Fruit fly (Drosophila melanogaster) whole organism, pupa: ENCODE measurements around the gene CG16965.

Source experiments
- CG10348 ChIP-seq: fragments of 200-800 bp; sonication (Bioruptor generic); IDR thresholded peaks from 2 replicates; pipeline ENCODE4 v1.3.6; 2022; ENCODE audit warnings: missing biosample characterization, missing genetic modification characterization
- CG12605 ChIP-seq: fragments of 200-800 bp; sonication (Bioruptor generic); IDR thresholded peaks from 2 replicates; pipeline ENCODE4 v1.3.6; 2022; ENCODE audit warnings: missing biosample characterization, missing genetic modification characterization
- CG13204 ChIP-seq: fragments of 200-800 bp; sonication (Bioruptor generic); optimal IDR thresholded peaks from 2 replicates; lab custom pipeline; 2018; ENCODE audit warnings: missing biosample characterization, mild to moderate bottlenecking, missing genetic modification characterization, moderate library complexity
- CG14655 ChIP-seq: fragments of 200-800 bp; sonication (Bioruptor generic); optimal IDR thresholded peaks from 3 replicates; lab custom pipeline; 2017; ENCODE audit warnings: mild to moderate bottlenecking, missing biosample characterization, missing genetic modification reagents, missing genetic modification characterization
- CG15710 ChIP-seq: fragments of 200-800 bp; sonication (Bioruptor generic); optimal IDR thresholded peaks from 2 replicates; lab custom pipeline; 2018; ENCODE audit warnings: missing biosample characterization, mild to moderate bottlenecking, missing genetic modification characterization, moderate library complexity
- CG17806 ChIP-seq: fragments of 200-800 bp; sonication (Bioruptor generic); optimal IDR thresholded peaks from 2 replicates; lab custom pipeline; 2018; ENCODE audit warnings: missing biosample characterization, mild to moderate bottlenecking, missing genetic modification characterization, moderate library complexity
- CG32121 ChIP-seq: fragments of 200-800 bp; sonication (Bioruptor generic); IDR thresholded peaks from 2 replicates; pipeline ENCODE4 v1.3.6; 2022; ENCODE audit warnings: missing biosample characterization, missing genetic modification characterization
- CG34367 ChIP-seq: fragments of 200-800 bp; sonication (Bioruptor generic); optimal IDR thresholded peaks from 2 replicates; lab custom pipeline; 2018; ENCODE audit warnings: missing biosample characterization, mild to moderate bottlenecking, missing genetic modification characterization
- CG4496 ChIP-seq: fragments of 200-800 bp; sonication (Bioruptor generic); IDR thresholded peaks from 3 replicates; pipeline ENCODE4 v1.3.6; 2022; ENCODE audit warnings: missing biosample characterization, missing genetic modification characterization
- CG8159 ChIP-seq: fragments of 200-800 bp; sonication (Bioruptor generic); optimal IDR thresholded peaks from 3 replicates; lab custom pipeline; 2018; ENCODE audit warnings: missing biosample characterization, mild to moderate bottlenecking, missing genetic modification characterization, moderate library complexity
- CG8301 ChIP-seq: fragments of 200-800 bp; sonication (Bioruptor generic); optimal IDR thresholded peaks from 2 replicates; lab custom pipeline; 2018; ENCODE audit warnings: missing biosample characterization, mild to moderate bottlenecking, missing genetic modification characterization
- CG9948 ChIP-seq: fragments of 200-800 bp; sonication (Bioruptor generic); optimal IDR thresholded peaks from 2 replicates; lab custom pipeline; 2018; ENCODE audit warnings: missing biosample characterization, mild to moderate bottlenecking, missing genetic modification characterization, moderate library complexity
- D1 ChIP-seq: fragments of 200-800 bp; sonication (Bioruptor generic); optimal IDR thresholded peaks from 2 replicates; lab custom pipeline; 2018; ENCODE audit warnings: missing biosample characterization, mild to moderate bottlenecking, missing genetic modification characterization, moderate library complexity
- EcR ChIP-seq: fragments of 200-800 bp; sonication (Bioruptor generic); optimal IDR thresholded peaks from 3 replicates; lab custom pipeline; 2019; ENCODE audit warnings: missing biosample characterization, missing genetic modification characterization, mild to moderate bottlenecking, moderate library complexity, missing genetic modification reagents
- Ets98B ChIP-seq: fragments of 200-800 bp; sonication (Bioruptor generic); IDR thresholded peaks from 2 replicates; pipeline ENCODE4 v1.3.6; 2022; ENCODE audit warnings: missing biosample characterization, missing genetic modification characterization
- Pif1A ChIP-seq: fragments of 200-800 bp; sonication (Bioruptor generic); optimal IDR thresholded peaks from 3 replicates; lab custom pipeline; 2016; ENCODE audit warnings: missing biosample characterization, missing genetic modification characterization
- Pif1B ChIP-seq: fragments of 200-800 bp; sonication (Bioruptor generic); optimal IDR thresholded peaks from 3 replicates; lab custom pipeline; 2016; ENCODE audit warnings: missing biosample characterization, missing genetic modification characterization
- Snoo ChIP-seq: fragments of 200-800 bp; sonication (Bioruptor generic); optimal IDR thresholded peaks from 3 replicates; lab custom pipeline; 2017; ENCODE audit warnings: missing biosample characterization, mild to moderate bottlenecking, missing genetic modification characterization, inconsistent platforms
- fd96Ca ChIP-seq: fragments of 200-800 bp; sonication (Bioruptor generic); IDR thresholded peaks from 3 replicates; pipeline ENCODE4 v1.3.6; 2022; ENCODE audit warnings: missing biosample characterization, missing genetic modification characterization
- gl ChIP-seq: fragments of 200-800 bp; sonication (Bioruptor generic); optimal IDR thresholded peaks from 2 replicates; lab custom pipeline; 2018; ENCODE audit warnings: missing biosample characterization, mild to moderate bottlenecking, missing genetic modification characterization
- rn ChIP-seq: fragments of 200-800 bp; sonication (Bioruptor generic); IDR thresholded peaks from 2 replicates; pipeline ENCODE4 v1.3.6; 2022; ENCODE audit warnings: missing biosample characterization, missing genetic modification characterization

CG16965 gene

DNA sequence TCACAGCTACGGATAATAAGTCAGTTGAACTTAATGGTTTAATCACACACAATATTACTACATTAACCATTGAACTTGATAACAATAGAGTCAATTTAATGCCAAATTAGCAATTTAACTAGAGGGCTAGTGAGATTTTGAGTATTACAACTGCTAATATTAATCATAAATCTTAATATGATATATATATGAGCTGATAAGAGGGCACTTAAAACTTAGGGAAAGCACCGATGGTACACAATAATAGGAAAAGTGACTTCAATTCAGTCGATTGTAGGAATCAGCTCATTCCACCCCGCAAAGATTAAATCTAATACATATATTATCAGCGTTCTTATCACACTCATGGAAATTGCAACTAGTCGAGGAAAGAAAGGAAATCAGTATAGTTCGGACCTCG, at the start of gene CG16965:
Gene CG16965, plus strand, starts transcription at position 382 of the 400 bp plus-strand sequence.
- TF ChIP-seq CG8159 (tag; lab: Kevin White, UChicago) (no peak), gl (tag; lab: Kevin White, UChicago) (no peak), CG8301 (tag; lab: Kevin White, UChicago) (no peak), CG13204 (GFP tag; lab: Kevin White, UChicago) (no peak), Pif1B (GFP tag; lab: Kevin White, UChicago) (no peak), CG9948 (no peak), D1 (tag; lab: Kevin White, UChicago) (no peak), CG15710 (tag; lab: Kevin White, UChicago) (no peak)

DNA sequence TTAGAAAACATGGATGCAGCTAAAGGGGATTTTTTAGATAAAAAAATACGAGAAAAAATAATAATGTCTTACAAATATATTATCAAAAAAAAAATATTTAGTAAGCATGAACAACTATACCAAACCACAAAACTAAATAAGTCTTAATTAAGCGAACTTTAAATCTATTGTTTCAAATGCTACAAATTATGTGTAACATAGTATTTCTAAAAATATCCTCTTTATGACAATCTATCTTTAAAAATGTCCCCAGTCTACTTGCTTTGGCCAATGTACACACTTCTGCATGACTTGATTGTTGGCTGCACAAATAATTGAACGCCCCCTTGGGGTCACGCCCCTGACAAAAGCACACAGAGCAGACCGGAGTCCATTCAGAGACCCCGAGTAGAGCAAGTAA, 49.8 kb upstream of the CG16965 start:
- no peak for TF ChIP-seq Pif1A (GFP tag; lab: Kevin White, UChicago)
- TF ChIP-seq rn (GFP tag; lab: Robert Waterston, UW): peak; percentile 10; the same call in 1 of the 2 replicates
- no peak for TF ChIP-seq CG10348 (GFP tag; lab: Robert Waterston, UW)
- TF ChIP-seq Snoo (tag; lab: Kevin White, UChicago): no peak
- no peak for TF ChIP-seq CG9948
- TF ChIP-seq CG13204 (GFP tag; lab: Kevin White, UChicago): no peak
- TF ChIP-seq CG12605 (GFP tag; lab: Robert Waterston, UW): no peak
- TF ChIP-seq gl (tag; lab: Kevin White, UChicago): no peak
- no peak for TF ChIP-seq CG32121
- TF ChIP-seq CG14655: peak; percentile 5
- TF ChIP-seq CG8159 (tag; lab: Kevin White, UChicago): no peak

DNA sequence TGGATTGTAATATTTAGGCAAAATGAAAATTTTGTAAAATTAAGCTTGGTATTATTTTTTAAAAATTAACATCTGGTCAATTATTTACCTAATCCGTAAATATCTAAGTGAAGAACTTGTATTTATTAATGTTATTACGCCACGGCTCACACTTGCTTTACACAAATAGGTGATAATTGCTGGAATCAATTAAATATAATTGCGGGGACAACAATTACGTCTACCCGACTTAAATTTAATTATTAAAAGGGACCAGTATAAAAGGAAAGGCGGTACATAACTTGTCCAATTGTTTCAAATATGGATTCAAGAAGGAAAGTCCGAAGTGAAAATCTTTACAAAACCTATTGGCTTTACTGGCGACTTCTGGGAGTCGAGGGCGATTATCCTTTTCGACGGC, 47.2 kb upstream of the CG16965 start, which contains the start of gene Or33a:
Gene Or33a, plus strand, starts transcription at position 301 of the 400 bp plus-strand sequence.
- TF ChIP-seq CG15710 (tag; lab: Kevin White, UChicago) (no peak), CG8159 (tag; lab: Kevin White, UChicago) (no peak), CG17806 (no peak), CG4496 (GFP tag; lab: Robert Waterston, UW) (no peak), CG34367 (no peak), CG32121 (no peak)

DNA sequence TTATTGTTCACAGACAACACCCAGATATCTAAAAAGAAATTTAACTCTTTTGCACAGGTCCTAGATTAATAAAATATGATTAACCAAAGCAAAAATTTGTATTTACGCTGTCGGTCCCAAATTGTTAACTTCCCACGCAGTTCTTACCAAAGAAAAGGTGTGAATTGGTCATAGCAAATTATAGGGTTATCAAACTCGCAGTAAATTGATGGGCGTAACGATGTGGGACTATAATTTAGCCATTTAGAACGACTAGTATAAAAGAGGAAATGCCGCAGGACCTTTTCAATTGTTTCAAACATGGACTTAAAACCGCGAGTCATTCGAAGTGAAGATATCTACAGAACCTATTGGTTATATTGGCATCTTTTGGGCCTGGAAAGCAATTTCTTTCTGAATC, 45.5 kb upstream of the CG16965 start, which contains the start of gene Or33b:
Gene Or33b, plus strand, starts transcription at position 301 of the 400 bp plus-strand sequence.
- no peak for TF ChIP-seq Snoo (tag; lab: Kevin White, UChicago)
- TF ChIP-seq CG17806: no peak
- no peak for TF ChIP-seq rn (GFP tag; lab: Robert Waterston, UW)
- no peak for TF ChIP-seq Pif1B (GFP tag; lab: Kevin White, UChicago)
- TF ChIP-seq CG8159 (tag; lab: Kevin White, UChicago): no peak
- no peak for TF ChIP-seq D1 (tag; lab: Kevin White, UChicago)
- no peak for TF ChIP-seq CG9948
- TF ChIP-seq fd96Ca (GFP tag; lab: Robert Waterston, UW): no peak
- no peak for TF ChIP-seq CG34367
- TF ChIP-seq CG15710 (tag; lab: Kevin White, UChicago): no peak
- TF ChIP-seq CG4496 (GFP tag; lab: Robert Waterston, UW): no peak
- TF ChIP-seq Pif1A (GFP tag; lab: Kevin White, UChicago): no peak
- no peak for TF ChIP-seq gl (tag; lab: Kevin White, UChicago)
- no peak for TF ChIP-seq EcR (GFP tag; lab: Kevin White, UChicago)
- TF ChIP-seq Ets98B (GFP tag; lab: Robert Waterston, UW): no peak
- TF ChIP-seq CG14655: no peak
- TF ChIP-seq, all 21 proteins: peak for 0

DNA sequence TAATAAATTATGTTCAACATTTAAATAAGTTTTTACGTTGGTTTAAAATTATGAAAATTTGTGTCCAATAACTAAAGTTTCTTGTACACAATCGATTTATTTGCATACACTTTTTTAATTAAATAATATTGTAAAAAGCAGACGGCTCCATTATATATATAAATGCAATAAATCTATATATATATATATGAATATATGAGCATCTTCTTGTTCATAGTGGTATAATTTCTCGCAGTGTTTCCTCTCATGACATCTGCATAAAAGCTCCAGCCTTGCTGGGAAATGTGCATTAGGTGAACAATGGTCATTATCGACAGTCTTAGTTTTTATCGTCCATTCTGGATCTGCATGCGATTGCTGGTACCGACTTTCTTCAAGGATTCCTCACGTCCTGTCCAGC, 43.7 kb upstream of the CG16965 start, which contains the start of gene Or33c:
Gene Or33c, plus strand, starts transcription at position 301 of the 400 bp plus-strand sequence.
- no peak for TF ChIP-seq CG9948
- TF ChIP-seq CG10348 (GFP tag; lab: Robert Waterston, UW): no peak
- TF ChIP-seq EcR (GFP tag; lab: Kevin White, UChicago): no peak
- no peak for TF ChIP-seq CG17806

DNA sequence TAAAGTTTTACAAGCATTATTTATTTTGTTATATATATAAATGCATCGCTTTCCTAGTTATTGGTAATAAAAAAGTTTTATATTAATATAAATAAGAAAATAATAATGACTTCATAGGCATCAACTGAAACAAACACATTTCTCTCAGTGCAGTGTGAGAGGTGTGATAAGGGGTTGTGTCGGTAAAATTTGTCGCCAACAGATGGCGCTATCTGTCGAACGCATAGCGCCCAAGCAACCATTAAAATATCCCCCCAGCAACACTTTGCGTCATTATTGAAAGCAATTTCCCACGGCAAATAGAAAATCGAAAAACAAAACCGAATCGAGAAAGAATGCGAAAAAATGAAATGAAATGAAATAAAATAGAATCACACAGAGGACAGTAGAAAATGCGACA, 40.8 kb upstream of the CG16965 start:
- no peak for TF ChIP-seq CG13204 (GFP tag; lab: Kevin White, UChicago)
- no peak for TF ChIP-seq CG15710 (tag; lab: Kevin White, UChicago)
- TF ChIP-seq EcR (GFP tag; lab: Kevin White, UChicago): no peak
- no peak for TF ChIP-seq CG34367
- no peak for TF ChIP-seq CG9948
- TF ChIP-seq Ets98B (GFP tag; lab: Robert Waterston, UW): no peak
- no peak for TF ChIP-seq gl (tag; lab: Kevin White, UChicago)
- no peak for TF ChIP-seq CG8301 (tag; lab: Kevin White, UChicago)
- no peak for TF ChIP-seq fd96Ca (GFP tag; lab: Robert Waterston, UW)
- TF ChIP-seq CG17806: no peak
- TF ChIP-seq CG32121: no peak
- no peak for TF ChIP-seq Pif1B (GFP tag; lab: Kevin White, UChicago)
- TF ChIP-seq CG4496 (GFP tag; lab: Robert Waterston, UW): no peak
- no peak for TF ChIP-seq D1 (tag; lab: Kevin White, UChicago)

DNA sequence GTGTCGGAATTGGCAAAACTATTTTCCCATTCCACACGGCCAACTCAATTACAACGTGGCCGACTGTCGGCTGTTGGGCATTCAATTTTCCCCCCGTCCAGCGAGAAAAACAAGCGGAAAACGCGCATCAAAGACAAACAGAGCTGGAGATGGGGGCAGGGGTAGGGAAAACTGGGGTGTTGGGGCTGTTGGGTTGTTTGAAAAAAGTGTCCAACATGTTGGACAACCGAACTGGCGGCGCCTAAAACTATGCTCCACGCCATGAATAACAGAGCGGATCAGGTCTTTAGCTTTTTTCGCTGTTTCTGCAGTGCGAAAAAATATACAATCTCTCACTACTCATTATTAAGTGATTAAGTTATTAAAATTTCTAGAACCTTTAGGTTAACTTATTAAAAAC, 39.1 kb upstream of the CG16965 start:
- TF ChIP-seq CG34367: no peak
- no peak for TF ChIP-seq CG9948
- no peak for TF ChIP-seq rn (GFP tag; lab: Robert Waterston, UW)
- no peak for TF ChIP-seq CG12605 (GFP tag; lab: Robert Waterston, UW)
- no peak for TF ChIP-seq CG17806
- TF ChIP-seq Ets98B (GFP tag; lab: Robert Waterston, UW): 0 out of 2 replicates have a peak, but pooled peaks have one; percentile 5
- TF ChIP-seq Snoo (tag; lab: Kevin White, UChicago): no peak
- TF ChIP-seq CG14655: peak; percentile 14
- no peak for TF ChIP-seq D1 (tag; lab: Kevin White, UChicago)
- TF ChIP-seq CG10348 (GFP tag; lab: Robert Waterston, UW): no peak
- no peak for TF ChIP-seq EcR (GFP tag; lab: Kevin White, UChicago)
- TF ChIP-seq CG4496 (GFP tag; lab: Robert Waterston, UW): peak; percentile 52; the same call in 1 of the 3 replicates
- TF ChIP-seq fd96Ca (GFP tag; lab: Robert Waterston, UW): no peak
- no peak for TF ChIP-seq CG13204 (GFP tag; lab: Kevin White, UChicago)
- no peak for TF ChIP-seq CG32121
- peak; percentile 10 for TF ChIP-seq CG8301 (tag; lab: Kevin White, UChicago)
- TF ChIP-seq Pif1B (GFP tag; lab: Kevin White, UChicago): no peak
- TF ChIP-seq CG15710 (tag; lab: Kevin White, UChicago): no peak
- no peak for TF ChIP-seq gl (tag; lab: Kevin White, UChicago)
- no peak for TF ChIP-seq Pif1A (GFP tag; lab: Kevin White, UChicago)
- TF ChIP-seq CG8159 (tag; lab: Kevin White, UChicago): peak; percentile 12
